Worm (Caenorhabditis elegans): Measurements from ENCODE around the gene frpr-14.

- TF ChIP-seq ztf-11 (tag; optimal IDR thresholded peaks at IDR 0.05) (no peak), egl-27 (tag; optimal IDR thresholded peaks at IDR 0.05) (no peak), lsy-2 (tag; optimal IDR thresholded peaks at IDR 0.05) (no peak), ama-1 (optimal IDR thresholded peaks at IDR 0.05) (no peak), gei-8 (GFP tag; optimal IDR thresholded peaks at IDR 0.05) (no peak), ztf-7 (tag; optimal IDR thresholded peaks at IDR 0.05) (no peak), R02D3.7 (tag; optimal IDR thresholded peaks at IDR 0.05) (no peak), nhr-28 (tag; optimal IDR thresholded peaks at IDR 0.05) (no peak), zfp-2 (tag; optimal IDR thresholded peaks at IDR 0.05) (no peak), D1046.2 (GFP tag; IDR thresholded peaks at IDR 0.05) (no peak), snpc-4 (tag; optimal IDR thresholded peaks at IDR 0.05) (no peak), mep-1 (tag; optimal IDR thresholded peaks at IDR 0.05) (no peak), lin-15B (tag; optimal IDR thresholded peaks at IDR 0.05) (no peak)
These were observed 7.0 kb upstream of the frpr-14 start for ce11 chrII:643733-644132.

All from whole organism, L4 larva.